Worm (Caenorhabditis elegans) whole organism, early embryonic: ENCODE results near the gene F02D10.2.

Experiments
- B0310.2 ChIP-seq: sonication (generic microtip); optimal IDR thresholded peaks from 2 replicates; lab custom pipeline; 2016; ENCODE audit warnings: mild to moderate bottlenecking, missing genetic modification characterization, missing compliant biosample characterization
- F13C5.2 ChIP-seq: sonication (generic microtip); optimal IDR thresholded peaks from 2 replicates; lab custom pipeline; 2017; ENCODE audit warnings: mild to moderate bottlenecking, missing genetic modification characterization, inconsistent platforms, missing compliant biosample characterization
- aly-1 ChIP-seq: sonication (generic microtip); optimal IDR thresholded peaks from 2 replicates; lab custom pipeline; 2016; ENCODE audit warnings: missing genetic modification characterization, missing compliant biosample characterization
- ama-1 ChIP-seq: fragments of 150-350 bp; optimal IDR thresholded peaks from 2 replicates; lab custom pipeline; 2014
- ceh-13 ChIP-seq: fragments of 200-800 bp; sonication (Bioruptor generic); optimal IDR thresholded peaks from 2 replicates; lab custom pipeline; 2018; ENCODE audit warnings: mild to moderate bottlenecking, missing genetic modification characterization, missing compliant biosample characterization
- ceh-36 ChIP-seq: sonication (generic microtip); optimal IDR thresholded peaks from 2 replicates; lab custom pipeline; 2016; ENCODE audit warnings: missing genetic modification characterization, inconsistent platforms, missing compliant biosample characterization
- ets-7 ChIP-seq: sonication (generic microtip); optimal IDR thresholded peaks from 2 replicates; lab custom pipeline; 2016; ENCODE audit warnings: missing genotype, missing genetic modification characterization, missing compliant biosample characterization
- flt-1 ChIP-seq: fragments of 200-800 bp; sonication (Bioruptor generic); IDR thresholded peaks from 2 replicates; pipeline ENCODE4 v1.3.6; 2022; ENCODE audit warnings: missing genetic modification characterization, missing compliant biosample characterization
- hmbx-1 ChIP-seq: sonication (generic microtip); optimal IDR thresholded peaks from 2 replicates; lab custom pipeline; 2016; ENCODE audit warnings: mild to moderate bottlenecking, missing genetic modification characterization, missing compliant biosample characterization
- hmg-4 ChIP-seq: fragments of 200-800 bp; sonication (Bioruptor generic); optimal IDR thresholded peaks from 2 replicates; lab custom pipeline; 2018; ENCODE audit warnings: mild to moderate bottlenecking, missing genetic modification characterization, missing compliant biosample characterization
- hnd-1 ChIP-seq: sonication (generic microtip); optimal IDR thresholded peaks from 2 replicates; lab custom pipeline; 2016; ENCODE audit warnings: missing genetic modification characterization, missing compliant biosample characterization
- pes-1 ChIP-seq: fragments of 200-800 bp; sonication (Bioruptor generic); IDR thresholded peaks from 2 replicates; pipeline ENCODE4 v1.3.6; 2022; ENCODE audit warnings: missing genetic modification reagents, missing genetic modification characterization, missing compliant biosample characterization
- scrt-1 ChIP-seq: fragments of 200-800 bp; sonication (Bioruptor generic); IDR thresholded peaks from 2 replicates; pipeline ENCODE4 v1.3.6; 2022; ENCODE audit warnings: missing genetic modification characterization, missing compliant biosample characterization
- sea-1 ChIP-seq: fragments of 200-800 bp; sonication (Bioruptor generic); conservative IDR thresholded peaks from 2 replicates; pipeline ENCODE4 v1.3.6; 2022; ENCODE audit warnings: missing genetic modification characterization, missing compliant biosample characterization
- tbx-11 ChIP-seq: fragments of 200-800 bp; sonication (Bioruptor generic); IDR thresholded peaks from 2 replicates; pipeline ENCODE4 v1.3.6; 2022; ENCODE audit warnings: missing genetic modification characterization, missing compliant biosample characterization
- tbx-37 ChIP-seq: fragments of 200-800 bp; sonication (Bioruptor generic); conservative IDR thresholded peaks from 2 replicates; pipeline ENCODE4 v1.3.6; 2022; ENCODE audit warnings: missing genetic modification reagents, missing genetic modification characterization, missing compliant biosample characterization
- tra-4 ChIP-seq: sonication (generic microtip); optimal IDR thresholded peaks from 2 replicates; lab custom pipeline; 2017; ENCODE audit warnings: missing genetic modification characterization, missing compliant biosample characterization

The F02D10.2 gene

DNA sequence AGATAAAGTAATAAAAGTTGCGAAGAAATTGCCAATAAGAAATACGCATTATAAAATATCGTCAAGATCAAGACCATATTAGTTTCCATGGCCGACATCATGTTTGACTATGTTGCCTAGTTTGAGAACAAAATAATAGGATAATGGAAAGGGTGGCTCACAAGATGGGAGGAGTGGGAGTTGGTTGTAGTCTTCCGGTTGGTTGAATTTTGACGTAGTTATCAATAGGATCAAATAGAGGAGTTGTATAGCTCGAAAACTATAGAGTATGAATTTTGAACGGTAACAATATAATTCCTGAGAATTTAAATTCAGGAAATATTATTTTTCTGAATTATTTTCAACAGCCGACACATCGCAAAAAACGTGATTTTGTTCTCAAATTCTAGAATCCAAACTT is 18.0 kb upstream of the F02D10.2 start, which contains the start of gene srd-50:
TSS of gene srd-50 (minus strand) at position 101 of the 400 bp plus-strand sequence.
- no peak for TF ChIP-seq B0310.2 (tag; lab: Kevin White, UChicago)
- TF ChIP-seq sea-1 (GFP tag; lab: Robert Waterston, UW) = no peak
- TF ChIP-seq tbx-37 (GFP tag; lab: Robert Waterston, UW) = no peak
- no peak for TF ChIP-seq aly-1
- no peak for TF ChIP-seq ets-7 (tag; lab: Kevin White, UChicago)
- no peak for TF ChIP-seq tra-4 (tag; lab: Kevin White, UChicago)
- TF ChIP-seq flt-1 (GFP tag; lab: Robert Waterston, UW) = no peak
- no peak for TF ChIP-seq F13C5.2 (tag; lab: Kevin White, UChicago)
- no peak for TF ChIP-seq scrt-1 (GFP tag; lab: Robert Waterston, UW)
- no peak for TF ChIP-seq tbx-11 (GFP tag; lab: Robert Waterston, UW)
- no peak for TF ChIP-seq pes-1
- TF ChIP-seq ceh-13 (GFP tag; lab: Kevin White, UChicago) = no peak
- no peak for TF ChIP-seq ama-1 (lab: Kevin White, UChicago)
- TF ChIP-seq hmbx-1 (tag; lab: Kevin White, UChicago) = no peak

DNA sequence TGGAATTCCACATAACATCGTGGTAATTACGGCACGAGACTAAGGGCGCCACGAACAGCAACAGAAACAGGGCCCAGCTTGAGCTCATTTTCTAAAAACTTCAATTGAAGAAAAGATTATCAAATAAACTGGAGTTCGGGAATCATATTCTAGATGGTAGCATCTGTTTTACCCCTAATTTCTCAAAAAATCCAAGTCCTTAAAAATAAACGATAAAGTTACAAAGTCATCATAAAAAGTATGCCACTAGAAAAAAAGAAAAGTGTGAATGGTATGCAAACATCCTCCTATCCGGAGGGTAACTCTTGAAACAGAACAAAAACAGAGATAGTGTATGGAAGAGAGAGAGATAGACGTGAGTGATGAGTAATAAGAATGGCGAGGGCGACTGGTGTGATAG is 13.7 kb upstream of the F02D10.2 start, which contains the start of gene efn-3:
TSS of gene efn-3 (minus strand) at position 101 of the 400 bp plus-strand sequence.
- TF ChIP-seq flt-1 (GFP tag; lab: Robert Waterston, UW) = no peak
- no peak for TF ChIP-seq hmbx-1 (tag; lab: Kevin White, UChicago)
- no peak for TF ChIP-seq B0310.2 (tag; lab: Kevin White, UChicago)
- no peak for TF ChIP-seq hnd-1
- TF ChIP-seq pes-1 = no peak
- no peak for TF ChIP-seq ceh-13 (GFP tag; lab: Kevin White, UChicago)
- no peak for TF ChIP-seq F13C5.2 (tag; lab: Kevin White, UChicago)
- TF ChIP-seq tra-4 (tag; lab: Kevin White, UChicago) = no peak
- no peak for TF ChIP-seq hmg-4
- no peak for TF ChIP-seq ets-7 (tag; lab: Kevin White, UChicago)

DNA sequence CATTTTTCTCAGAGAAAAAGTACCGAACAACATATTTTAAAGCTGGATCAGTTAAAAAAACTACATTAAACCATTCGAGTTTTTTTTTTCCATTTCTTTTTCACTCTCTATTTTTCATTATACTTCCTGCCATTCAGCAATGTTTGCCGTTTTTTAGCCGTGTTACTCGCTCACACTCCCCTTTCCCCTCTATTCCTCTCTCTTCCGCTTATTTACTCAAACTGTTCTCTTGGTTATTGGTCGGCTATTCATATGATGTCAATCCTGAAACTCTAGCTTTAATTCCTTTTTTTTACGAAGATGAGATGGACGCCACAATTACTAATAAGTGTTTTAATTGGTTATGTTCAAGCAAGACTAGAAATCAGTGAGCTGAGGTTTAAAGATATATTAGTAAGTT is 8.2 kb upstream of the F02D10.2 start, which contains the start of gene tre-4:
TSS of gene tre-4 (plus strand) at position 301 of the 400 bp plus-strand sequence.
- TF ChIP-seq scrt-1 (GFP tag; lab: Robert Waterston, UW) (no peak), ama-1 (lab: Kevin White, UChicago) (no peak), B0310.2 (tag; lab: Kevin White, UChicago) (no peak), F13C5.2 (tag; lab: Kevin White, UChicago) (no peak), ceh-13 (GFP tag; lab: Kevin White, UChicago) (no peak)

DNA sequence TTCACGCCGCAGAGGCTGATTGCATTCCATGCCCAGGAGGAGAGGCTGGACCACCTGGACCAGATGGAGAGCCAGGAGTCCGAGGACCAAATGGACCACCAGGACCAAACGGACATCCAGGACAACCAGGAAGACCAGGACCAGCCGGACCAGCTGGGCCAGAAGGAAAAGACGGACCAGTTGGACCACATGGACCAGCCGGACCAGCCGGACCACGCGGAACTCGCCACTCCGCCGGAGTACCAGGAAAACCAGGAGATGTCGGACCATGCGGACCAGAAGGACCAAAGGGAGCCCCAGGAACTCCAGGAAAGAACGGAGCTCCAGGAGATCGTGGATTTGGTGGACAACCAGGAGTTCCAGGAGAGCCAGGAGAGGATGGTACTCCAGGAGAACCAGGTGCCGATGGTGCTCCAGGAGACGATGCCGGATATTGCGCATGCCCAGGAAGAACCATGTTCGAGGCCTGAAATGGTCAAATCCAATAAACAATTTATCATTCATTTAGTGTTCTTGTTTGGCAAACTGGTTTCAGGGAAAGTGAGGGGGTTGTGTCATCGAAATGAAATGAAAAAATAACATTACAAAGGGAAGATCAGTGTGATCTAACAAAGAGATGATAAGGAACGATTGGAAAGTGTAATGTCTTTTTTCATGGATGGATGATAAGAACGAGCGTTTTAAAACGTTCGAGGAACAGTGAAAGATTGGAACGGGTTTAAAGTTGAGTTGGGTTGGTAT is 6.4 kb upstream of the F02D10.2 start:
- TF ChIP-seq aly-1 = peak; percentile 24
- TF ChIP-seq ama-1 (lab: Kevin White, UChicago) = no peak

DNA sequence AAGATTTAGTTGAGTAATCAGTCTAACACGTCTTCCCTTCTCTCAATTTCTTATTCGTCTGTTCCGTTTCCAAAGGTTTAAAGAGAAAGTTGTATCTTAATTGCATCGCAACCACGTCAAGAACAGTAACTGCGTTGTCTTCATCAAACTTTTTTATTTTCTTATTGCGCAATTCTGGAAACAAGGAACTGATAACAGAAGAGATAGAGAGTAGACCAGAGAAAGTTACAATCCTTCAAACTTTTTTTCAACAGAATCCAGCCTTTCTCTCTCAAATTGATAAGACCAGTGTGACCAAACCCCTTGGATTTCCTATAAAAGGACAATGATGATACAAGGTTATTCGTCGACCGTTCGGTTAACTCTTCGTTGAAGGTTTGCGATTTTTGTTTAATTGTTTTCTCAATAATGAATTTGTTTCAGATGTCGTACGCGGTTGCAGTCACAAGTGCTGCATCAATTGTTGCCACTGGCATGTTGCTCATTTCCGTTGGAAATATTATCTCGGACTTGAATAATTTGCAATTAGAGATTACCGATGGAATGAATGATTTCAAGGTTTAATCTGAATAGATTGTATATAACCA is 5.4 kb upstream of the F02D10.2 start, which contains the start of gene col-184:
TSS of gene col-184 (plus strand) at position 409 of the 587 bp plus-strand sequence.
- TF ChIP-seq tra-4 (tag; lab: Kevin White, UChicago) (no peak), flt-1 (GFP tag; lab: Robert Waterston, UW) (no peak), tbx-11 (GFP tag; lab: Robert Waterston, UW) (no peak), hnd-1 (no peak), hmbx-1 (tag; lab: Kevin White, UChicago) (no peak), F13C5.2 (tag; lab: Kevin White, UChicago) (no peak), ceh-13 (GFP tag; lab: Kevin White, UChicago) (no peak), sea-1 (GFP tag; lab: Robert Waterston, UW) (no peak), ets-7 (tag; lab: Kevin White, UChicago) (no peak), ama-1 (lab: Kevin White, UChicago) (no peak), ceh-36 (tag; lab: Kevin White, UChicago) (no peak), aly-1 (no peak), B0310.2 (tag; lab: Kevin White, UChicago) (no peak), tbx-37 (GFP tag; lab: Robert Waterston, UW) (no peak), scrt-1 (GFP tag; lab: Robert Waterston, UW) (no peak), hmg-4 (no peak)

DNA sequence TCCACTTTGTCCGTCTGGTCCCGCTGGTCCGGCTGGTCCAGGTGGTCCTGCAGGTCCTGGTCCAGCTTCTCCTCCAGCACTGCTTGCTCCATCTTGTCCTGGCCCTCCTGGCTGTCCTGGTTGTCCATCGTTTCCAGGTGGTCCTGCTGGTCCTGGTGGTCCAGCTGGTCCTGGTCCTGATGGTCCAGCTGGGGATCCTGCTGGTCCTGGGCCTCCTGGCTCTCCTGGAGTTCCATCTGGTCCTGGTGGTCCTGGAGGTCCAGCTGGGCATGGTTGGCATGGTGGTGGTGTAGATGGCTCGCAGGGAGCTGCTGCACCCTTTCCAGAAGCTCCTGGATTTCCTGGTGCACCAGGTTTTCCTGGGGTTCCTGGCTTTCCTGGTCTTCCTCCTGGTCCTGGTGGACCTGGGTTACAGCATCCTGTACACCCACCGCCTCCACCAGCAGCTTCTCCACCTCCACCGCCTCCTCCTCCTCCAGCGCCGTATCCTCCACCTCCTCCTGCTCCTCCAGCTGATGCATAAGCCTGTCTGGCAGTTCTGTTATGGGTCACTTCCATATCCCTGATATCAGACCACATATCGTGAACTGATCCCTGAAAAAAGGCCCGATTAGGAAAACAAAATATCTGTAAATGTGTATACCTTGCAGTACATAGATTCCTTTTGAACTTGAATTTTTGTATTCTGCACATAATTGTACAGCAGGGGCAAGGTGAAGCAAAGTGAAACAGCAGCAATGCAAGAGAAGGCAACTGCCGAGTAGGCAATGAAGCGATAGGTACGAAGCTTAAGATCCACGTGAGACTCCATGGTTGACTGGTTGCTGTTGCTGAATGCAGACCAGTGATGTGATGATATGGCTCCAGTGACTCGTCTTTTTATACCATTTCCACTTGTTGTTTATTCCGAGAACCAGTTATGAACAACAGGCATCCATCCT is 3.5 kb upstream of the F02D10.2 start, which contains the start of gene col-183:
TSS of gene col-183 (minus strand) at position 839 of the 941 bp plus-strand sequence.
- no peak for TF ChIP-seq hnd-1
- no peak for TF ChIP-seq pes-1
- no peak for TF ChIP-seq tra-4 (tag; lab: Kevin White, UChicago)
- TF ChIP-seq ceh-13 (GFP tag; lab: Kevin White, UChicago) = no peak
- no peak for TF ChIP-seq aly-1
- no peak for TF ChIP-seq tbx-37 (GFP tag; lab: Robert Waterston, UW)
- no peak for TF ChIP-seq ama-1 (lab: Kevin White, UChicago)
- no peak for TF ChIP-seq sea-1 (GFP tag; lab: Robert Waterston, UW)
- TF ChIP-seq hmg-4 = no peak
- no peak for TF ChIP-seq flt-1 (GFP tag; lab: Robert Waterston, UW)
- TF ChIP-seq B0310.2 (tag; lab: Kevin White, UChicago) = no peak
- no peak for TF ChIP-seq F13C5.2 (tag; lab: Kevin White, UChicago)
- no peak for TF ChIP-seq scrt-1 (GFP tag; lab: Robert Waterston, UW)
